Fruit fly (Drosophila melanogaster): ENCODE measurements around the gene CG14565.
A peak's percentile ranks its signal among the peaks of the same experiment; 100 is the strongest.

CG14565 gene

dm6 chr3L:21773855-21774254 is 29.8 kb upstream of the CG14565 start (continued):
- no peak for TF ChIP-seq CG10321 (GFP tag; IDR thresholded peaks at IDR 0.05)
- TF ChIP-seq tio (GFP tag; optimal IDR thresholded peaks at IDR 0.05) = no peak
- no peak for TF ChIP-seq ewg (GFP tag; optimal IDR thresholded peaks at IDR 0.05)
- no peak for TF ChIP-seq bowl (GFP tag; IDR thresholded peaks at IDR 0.05)
- peak; percentile 25; the same call in 1 of the 2 replicates for TF ChIP-seq amos (GFP tag; IDR thresholded peaks at IDR 0.05; ENCODE audit: partially characterized antibody)
- TF ChIP-seq CG11398 (GFP tag; optimal IDR thresholded peaks at IDR 0.05) = no peak
- no peak for TF ChIP-seq corto (GFP tag; optimal IDR thresholded peaks at IDR 0.05)
- no peak for TF ChIP-seq shn (GFP tag; optimal IDR thresholded peaks at IDR 0.05)
- no peak for TF ChIP-seq Sry-β (GFP tag; optimal IDR thresholded peaks at IDR 0.05)
- no peak for TF ChIP-seq emc (GFP tag; optimal IDR thresholded peaks at IDR 0.05)
- TF ChIP-seq sima (GFP tag; optimal IDR thresholded peaks at IDR 0.05) = no peak
- no peak for TF ChIP-seq Asciz (GFP tag; optimal IDR thresholded peaks at IDR 0.05)
- TF ChIP-seq CG16813 (GFP tag; IDR thresholded peaks at IDR 0.05; ENCODE audit: partially characterized antibody) = no peak
- no peak for TF ChIP-seq CG10209 (GFP tag; optimal IDR thresholded peaks at IDR 0.05)
- TF ChIP-seq CG11247 (GFP tag; IDR thresholded peaks at IDR 0.05) = no peak
- TF ChIP-seq CG4854 (GFP tag; optimal IDR thresholded peaks at IDR 0.05) = no peak
- TF ChIP-seq ap (GFP tag; IDR thresholded peaks at IDR 0.05) = no peak
- no peak for TF ChIP-seq CG10959 (GFP tag; IDR thresholded peaks at IDR 0.05)
- no peak for TF ChIP-seq sd (tag; optimal IDR thresholded peaks at IDR 0.05)
- no peak for TF ChIP-seq z (GFP tag; IDR thresholded peaks at IDR 0.05)
- peak; percentile 70 for TF ChIP-seq sens (GFP tag)
- no peak for TF ChIP-seq Ssrp (tag; optimal IDR thresholded peaks at IDR 0.05)
- no peak for TF ChIP-seq dmrt11E (tag; optimal IDR thresholded peaks at IDR 0.05)
- TF ChIP-seq CG4820 (GFP tag; optimal IDR thresholded peaks at IDR 0.05) = no peak
- TF ChIP-seq CG6813 (GFP tag; optimal IDR thresholded peaks at IDR 0.05) = no peak
- TF ChIP-seq Lim3 (GFP tag; IDR thresholded peaks at IDR 0.05) = no peak
- no peak for TF ChIP-seq jing (GFP tag; optimal IDR thresholded peaks at IDR 0.05)
- 0 out of 2 replicates have a peak, but pooled peaks have one; percentile 40 for TF ChIP-seq CG42726 (GFP tag; IDR thresholded peaks at IDR 0.05; ENCODE audit: partially characterized antibody)
- TF ChIP-seq pum (GFP tag; optimal IDR thresholded peaks at IDR 0.05) = no peak
- TF ChIP-seq pfk (GFP tag; optimal IDR thresholded peaks at IDR 0.05) = no peak
- TF ChIP-seq CG14710 (tag; optimal IDR thresholded peaks at IDR 0.05) = no peak
- TF ChIP-seq CG13296 (GFP tag; optimal IDR thresholded peaks at IDR 0.05) = no peak
- TF ChIP-seq stwl (tag; optimal IDR thresholded peaks at IDR 0.05) = peak; percentile 45
- TF ChIP-seq Lhr (GFP tag; optimal IDR thresholded peaks at IDR 0.05) = peak; percentile 77
- 0 out of 2 replicates have a peak, but pooled peaks have one; percentile 26 for TF ChIP-seq unc-4 (GFP tag; IDR thresholded peaks at IDR 0.05; ENCODE audit: partially characterized antibody)
- TF ChIP-seq CG1603 (tag; optimal IDR thresholded peaks at IDR 0.05) = peak; percentile 35
- TF ChIP-seq trem (tag; optimal IDR thresholded peaks at IDR 0.05) = peak; percentile 16
- TF ChIP-seq CG7556 (GFP tag; optimal IDR thresholded peaks at IDR 0.05) = no peak
- TF ChIP-seq Myb (GFP tag; optimal IDR thresholded peaks at IDR 0.05) = peak; percentile 86
- TF ChIP-seq CG32532 (GFP tag; IDR thresholded peaks at IDR 0.05) = no peak

dm6 chr3L:21770328-21770727 is 26.3 kb upstream of the CG14565 start, which contains the start of gene Syn1:
Gene Syn1 (minus strand): TSS chr3L:21770534.
- no peak for TF ChIP-seq NK7.1 (GFP tag; optimal IDR thresholded peaks at IDR 0.05)
- no peak for TF ChIP-seq CG3838 (GFP tag; optimal IDR thresholded peaks at IDR 0.05)
- TF ChIP-seq vvl (GFP tag; IDR thresholded peaks at IDR 0.05) = no peak
- no peak for TF ChIP-seq Hr51 (GFP tag; optimal IDR thresholded peaks at IDR 0.05)
- peak; percentile 15 for TF ChIP-seq CG6854 (GFP tag; optimal IDR thresholded peaks at IDR 0.05)
- no peak for TF ChIP-seq pum (GFP tag; optimal IDR thresholded peaks at IDR 0.05)
- no peak for TF ChIP-seq CG10366 (GFP tag; IDR thresholded peaks at IDR 0.05)
- no peak for TF ChIP-seq CG9797 (GFP tag; optimal IDR thresholded peaks at IDR 0.05)
- TF ChIP-seq Lpt (GFP tag; optimal IDR thresholded peaks at IDR 0.05) = no peak
- TF ChIP-seq CG17328 (GFP tag; IDR thresholded peaks at IDR 0.05) = 0 out of 2 replicates have a peak, but pooled peaks have one; percentile 13
- peak; percentile 69 for TF ChIP-seq sens (GFP tag)
- no peak for TF ChIP-seq CG17912 (GFP tag; optimal IDR thresholded peaks at IDR 0.05)
- TF ChIP-seq CG11695 (GFP tag; IDR thresholded peaks at IDR 0.05) = no peak
- no peak for TF ChIP-seq pb (GFP tag; optimal IDR thresholded peaks at IDR 0.05)
- no peak for TF ChIP-seq CG14441 (GFP tag; IDR thresholded peaks at IDR 0.05)

All from whole organism, embryonic.